Fruit fly (Drosophila melanogaster) whole organism, wandering third instar larva: ENCODE data around the gene Ubc6.

Source experiments
- Abd-B ChIP-seq: fragments of >200 bp; optimal IDR thresholded peaks from 2 replicates; lab custom pipeline; 2017; ENCODE audit warnings: missing biosample characterization, missing genetic modification characterization
- CG32264 ChIP-seq: fragments of 200-800 bp; sonication (Bioruptor generic); optimal IDR thresholded peaks from 2 replicates; lab custom pipeline; 2016; ENCODE audit warnings: missing biosample characterization, missing genetic modification characterization
- CG9705 ChIP-seq: fragments of 200-800 bp; sonication (Bioruptor generic); optimal IDR thresholded peaks from 2 replicates; lab custom pipeline; 2018; ENCODE audit warnings: missing biosample characterization, mild to moderate bottlenecking, missing genetic modification characterization
- Dfd ChIP-seq: fragments of >200 bp; optimal IDR thresholded peaks from 2 replicates; lab custom pipeline; 2017; ENCODE audit warnings: missing biosample characterization, missing genetic modification characterization
- Dif ChIP-seq: fragments of 200-275, 200-300 bp; sonication (Bioruptor generic); optimal IDR thresholded peaks from 2 replicates; lab custom pipeline; 2018; ENCODE audit warnings: missing biosample characterization, missing genetic modification characterization; ENCODE audit not compliant: partially characterized antibody
- HLH106 ChIP-seq: fragments of 200-800 bp; optimal IDR thresholded peaks from 3 replicates; lab custom pipeline; 2019; ENCODE audit warnings: missing biosample characterization, mild to moderate bottlenecking, missing genetic modification characterization, moderate library complexity
- Hnf4 ChIP-seq: fragments of 200-800 bp; sonication (Bioruptor generic); optimal IDR thresholded peaks from 2 replicates; lab custom pipeline; 2016; ENCODE audit warnings: missing biosample characterization, mild to moderate bottlenecking, missing genetic modification characterization
- Hr78 ChIP-seq: fragments of >200 bp; optimal IDR thresholded peaks from 2 replicates; lab custom pipeline; 2017; ENCODE audit warnings: missing biosample characterization, missing genetic modification characterization
- Hr83 ChIP-seq: fragments of 200-300 bp; sonication (Bioruptor generic); optimal IDR thresholded peaks from 2 replicates; lab custom pipeline; 2016; ENCODE audit warnings: missing biosample characterization, mild to moderate bottlenecking, missing genetic modification characterization, moderate library complexity; ENCODE audit not compliant: poor library complexity, severe bottlenecking
- Jra ChIP-seq: sonication (Bioruptor generic); optimal IDR thresholded peaks from 2 replicates; lab custom pipeline; 2016; ENCODE audit warnings: missing biosample characterization, missing genetic modification characterization
- N ChIP-seq: fragments of >200 bp; optimal IDR thresholded peaks from 2 replicates; lab custom pipeline; 2018; ENCODE audit warnings: missing biosample characterization, missing external identifiers, missing genetic modification characterization
- OdsH ChIP-seq: fragments of 200-800 bp; sonication (Bioruptor generic); optimal IDR thresholded peaks from 2 replicates; lab custom pipeline; 2016; ENCODE audit warnings: missing biosample characterization, mild to moderate bottlenecking, missing genetic modification characterization
- Rel ChIP-seq, 2 experiments: fragments of 200-800 bp; sonication (Bioruptor generic) in 1 of 2; optimal IDR thresholded peaks; 2 replicates in 1 of 2; 3 replicates in 1 of 2; lab custom pipeline; 2016 to 2019; ENCODE audit warnings: mild to moderate bottlenecking in 2 of 2, missing biosample characterization in 2 of 2, missing genetic modification characterization in 2 of 2, moderate library complexity in 1 of 2
- Sp1 ChIP-seq: fragments of 200-800 bp; sonication (Bioruptor generic); optimal IDR thresholded peaks from 3 replicates; lab custom pipeline; 2019; ENCODE audit warnings: missing biosample characterization, mild to moderate bottlenecking, missing genetic modification characterization, moderate library complexity
- Vsx2 ChIP-seq: fragments of 200-300, 225-300 bp; sonication (Bioruptor generic); optimal IDR thresholded peaks from 2 replicates; lab custom pipeline; 2018; ENCODE audit warnings: missing biosample characterization, missing genetic modification characterization; ENCODE audit not compliant: partially characterized antibody
- br ChIP-seq: fragments of 200-800 bp; sonication (Bioruptor generic); optimal IDR thresholded peaks from 2 replicates; lab custom pipeline; 2016; ENCODE audit warnings: missing biosample characterization, missing genetic modification characterization
- brk ChIP-seq: fragments of 200-800 bp; sonication (Bioruptor generic); optimal IDR thresholded peaks from 2 replicates; lab custom pipeline; 2016; ENCODE audit warnings: missing biosample characterization, mild to moderate bottlenecking, missing genetic modification characterization
- dl ChIP-seq, 2 experiments: fragments of 175-275, 200-275 bp in 1 of 2; fragments of 200-275 bp in 1 of 2; sonication (Bioruptor generic); optimal IDR thresholded peaks; lab custom pipeline; 2018; ENCODE audit warnings: mild to moderate bottlenecking in 2 of 2, missing biosample characterization in 2 of 2, missing genetic modification characterization in 2 of 2, moderate library complexity in 2 of 2; ENCODE audit not compliant: partially characterized antibody in 2 of 2, insufficient read depth in 1 of 2
- dmrt93B ChIP-seq: fragments of 200-800 bp; sonication (Bioruptor generic); optimal IDR thresholded peaks from 2 replicates; lab custom pipeline; 2018; ENCODE audit warnings: missing biosample characterization, mild to moderate bottlenecking, missing genetic modification characterization
- dsf ChIP-seq: sonication (Bioruptor generic); optimal IDR thresholded peaks from 2 replicates; lab custom pipeline; 2016; ENCODE audit warnings: missing biosample characterization, missing genetic modification characterization, borderline replicate concordance
- foxo ChIP-seq, 2 experiments: fragments of 200-800 bp; sonication (Bioruptor generic); optimal IDR thresholded peaks; 2 replicates in 1 of 2; 3 replicates in 1 of 2; lab custom pipeline; 2016 to 2017; ENCODE audit warnings: missing biosample characterization in 2 of 2, missing genetic modification characterization in 2 of 2
- fru ChIP-seq: fragments of 200-800 bp; sonication (Bioruptor generic); optimal IDR thresholded peaks from 3 replicates; lab custom pipeline; 2016; ENCODE audit warnings: missing biosample characterization, mild to moderate bottlenecking, missing genetic modification characterization
- h ChIP-seq: fragments of 200-800 bp; sonication (Bioruptor generic); optimal IDR thresholded peaks from 3 replicates; lab custom pipeline; 2016; ENCODE audit warnings: missing biosample characterization, mild to moderate bottlenecking, missing genetic modification characterization
- pan ChIP-seq: fragments of >200 bp; optimal IDR thresholded peaks from 2 replicates; lab custom pipeline; 2017
- psq ChIP-seq: fragments of 200-800 bp; sonication (Bioruptor generic); optimal IDR thresholded peaks from 3 replicates; lab custom pipeline; 2017; ENCODE audit warnings: missing biosample characterization, mild to moderate bottlenecking, missing genetic modification characterization, moderate library complexity
- rgr ChIP-seq: fragments of 200-800 bp; sonication (Bioruptor generic); optimal IDR thresholded peaks from 3 replicates; lab custom pipeline; 2016; ENCODE audit warnings: missing biosample characterization, mild to moderate bottlenecking, missing genetic modification characterization
- sv ChIP-seq: fragments of 200-800 bp; sonication (Bioruptor generic); optimal IDR thresholded peaks from 3 replicates; lab custom pipeline; 2016; ENCODE audit warnings: missing biosample characterization, missing genetic modification characterization
- usp ChIP-seq: fragments of >200 bp; optimal IDR thresholded peaks from 2 replicates; lab custom pipeline; 2017; ENCODE audit warnings: missing biosample characterization, missing genetic modification characterization
- woc ChIP-seq: sonication (Bioruptor generic); optimal IDR thresholded peaks from 2 replicates; lab custom pipeline; 2016; ENCODE audit warnings: missing biosample characterization, mild to moderate bottlenecking, missing genetic modification characterization

The Ubc6 gene

DNA sequence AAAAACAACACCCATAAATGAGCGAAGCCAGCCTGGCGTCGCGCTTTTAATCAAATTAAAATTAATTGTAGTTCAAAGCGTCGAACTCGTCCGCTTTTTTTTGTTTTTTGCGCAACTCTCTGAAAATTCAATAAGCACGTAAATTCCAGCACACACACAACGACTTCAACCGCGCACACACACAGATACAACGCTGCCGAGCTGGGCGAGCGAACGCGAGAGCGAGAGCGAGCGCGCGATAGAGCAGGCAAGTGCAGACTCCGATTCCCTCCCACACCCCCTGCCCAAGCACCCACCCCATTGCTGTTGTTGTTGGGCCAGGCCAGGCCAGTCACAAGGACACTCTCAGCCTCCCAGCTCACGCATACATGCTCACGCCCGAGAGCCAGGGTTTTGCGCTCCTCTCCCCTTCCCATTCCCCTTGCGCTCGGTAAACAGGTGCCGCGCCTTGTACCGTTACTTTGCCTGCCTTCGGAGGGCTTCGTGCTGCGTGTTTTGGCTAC is 41.6 kb downstream of the Ubc6 start:
- TF ChIP-seq Hr78 (no peak), usp (GFP tag; lab: Kevin White, UChicago) (no peak), HLH106 (peak; percentile 12), rgr (GFP tag; lab: Kevin White, UChicago) (peak; percentile 5), br (GFP tag; lab: Kevin White, UChicago) (peak; percentile 6), Abd-B (GFP tag; lab: Kevin White, UChicago) (peak; percentile 54), Rel (GFP tag; optimal IDR thresholded peaks at IDR 0.05; lab: Kevin White, UChicago) (peak; percentile 2), Rel (tag; optimal IDR thresholded peaks at IDR 0.05; lab: Kevin White, UChicago) (no peak), h (GFP tag; lab: Kevin White, UChicago) (peak; percentile 47), fru (GFP tag; lab: Kevin White, UChicago) (peak; percentile 58), Dif (GFP tag; lab: Kevin White, UChicago) (peak; percentile 60), dl (GFP tag; optimal IDR thresholded peaks at IDR 0.05; lab: Kevin White, UChicago; ENCODE audit: insufficient read depth in 1 of 2, partially characterized antibody in 2 of 2) (peak in 1 of 2 experiments; percentile 14), CG9705 (GFP tag; lab: Kevin White, UChicago) (no peak), pan (no peak)

DNA sequence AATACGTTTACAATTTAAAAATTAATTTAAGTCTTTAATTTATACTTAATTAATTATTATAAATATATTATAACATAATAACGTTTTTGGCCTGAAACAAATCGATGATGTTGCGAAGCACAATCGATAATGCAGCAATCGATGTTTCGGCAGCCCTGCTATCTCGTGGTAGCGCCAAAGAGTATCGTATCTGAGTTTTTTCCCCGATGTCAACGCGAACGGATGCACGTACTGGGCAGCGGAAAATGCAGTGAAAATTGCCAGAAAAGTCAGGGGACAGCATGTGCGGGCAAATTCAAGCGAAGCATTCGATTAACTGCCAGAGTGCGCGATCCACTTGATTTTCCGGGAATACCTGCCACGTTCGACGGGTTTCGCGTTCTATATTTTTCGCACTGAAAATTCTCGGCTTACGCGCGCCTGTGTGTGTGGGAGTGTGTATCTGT is 42.1 kb downstream of the Ubc6 start, which contains the start of gene Cdep:
Gene Cdep (plus strand): TSS at position 188 of the 446 bp plus-strand sequence.
- TF ChIP-seq Dif (GFP tag; lab: Kevin White, UChicago) (peak; percentile 39), Sp1 (GFP tag; lab: Kevin White, UChicago) (peak; percentile 52), Jra (GFP tag; lab: Kevin White, UChicago) (peak; percentile 17), woc (GFP tag; lab: Kevin White, UChicago) (peak; percentile 18), Hnf4 (peak; percentile 45), HLH106 (peak; percentile 31), Hr83 (GFP tag; lab: Kevin White, UChicago) (peak; percentile 72), h (GFP tag; lab: Kevin White, UChicago) (peak; percentile 6), sv (GFP tag; lab: Kevin White, UChicago) (no peak), Abd-B (GFP tag; lab: Kevin White, UChicago) (no peak), dmrt93B (GFP tag; lab: Kevin White, UChicago) (peak; percentile 18), brk (GFP tag; lab: Kevin White, UChicago) (peak; percentile 65), br (GFP tag; lab: Kevin White, UChicago) (peak; percentile 43), dsf (GFP tag; lab: Kevin White, UChicago) (no peak), Rel (GFP tag; optimal IDR thresholded peaks at IDR 0.05; lab: Kevin White, UChicago) (no peak), Rel (tag; optimal IDR thresholded peaks at IDR 0.05; lab: Kevin White, UChicago) (peak; percentile 98), foxo (GFP tag; optimal IDR thresholded peaks at IDR 0.05; lab: Kevin White, UChicago) (peak in 1 of 2 experiments; percentile 37)

DNA sequence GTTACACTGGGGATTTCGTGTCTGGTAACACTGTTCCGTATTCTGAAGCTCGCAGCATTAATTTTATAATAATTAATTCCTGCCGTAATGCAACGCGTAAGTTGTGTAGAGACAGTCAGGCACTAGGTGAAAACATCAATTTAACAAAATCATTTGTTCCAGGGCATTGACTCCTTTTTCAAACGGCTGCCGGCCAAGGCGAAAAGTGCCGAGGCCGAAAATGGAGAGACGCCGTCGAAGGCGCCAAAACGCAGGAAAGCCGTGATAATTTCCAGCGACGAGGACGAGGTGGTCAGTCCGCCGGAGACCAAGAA is 45.9 kb downstream of the Ubc6 start:
- TF ChIP-seq Vsx2 (GFP tag; lab: Kevin White, UChicago) (no peak), dl (GFP tag; optimal IDR thresholded peaks at IDR 0.05; lab: Kevin White, UChicago; ENCODE audit: insufficient read depth in 1 of 2, partially characterized antibody in 2 of 2) (no peak), foxo (GFP tag; optimal IDR thresholded peaks at IDR 0.05; lab: Kevin White, UChicago) (no peak), pan (no peak), psq (no peak), N (no peak), OdsH (GFP tag; lab: Kevin White, UChicago) (no peak), sv (GFP tag; lab: Kevin White, UChicago) (no peak), fru (GFP tag; lab: Kevin White, UChicago) (no peak), dmrt93B (GFP tag; lab: Kevin White, UChicago) (no peak), brk (GFP tag; lab: Kevin White, UChicago) (no peak), Dfd (GFP tag; lab: Kevin White, UChicago) (no peak), CG32264 (GFP tag; lab: Kevin White, UChicago) (no peak), woc (GFP tag; lab: Kevin White, UChicago) (no peak), dsf (GFP tag; lab: Kevin White, UChicago) (no peak), rgr (GFP tag; lab: Kevin White, UChicago) (no peak), Hnf4 (no peak), h (GFP tag; lab: Kevin White, UChicago) (no peak), HLH106 (no peak)
